Fruit fly (Drosophila melanogaster) whole organism, prepupa: ENCODE measurements around the gene CG14853.

Experiments used
- Blimp-1 ChIP-seq: fragments of 200-800 bp; sonication (Bioruptor generic); optimal IDR thresholded peaks from 3 replicates; lab custom pipeline; 2017; ENCODE audit warnings: missing biosample characterization, missing genetic modification characterization, mild to moderate bottlenecking, moderate library complexity, missing genetic modification reagents
- CG10631 ChIP-seq: fragments of 200-800 bp; sonication (Bioruptor generic); optimal IDR thresholded peaks from 2 replicates; lab custom pipeline; 2016; ENCODE audit warnings: missing biosample characterization, missing genetic modification characterization
- CG10669 ChIP-seq: fragments of 200-800 bp; sonication (Bioruptor generic); optimal IDR thresholded peaks from 3 replicates; lab custom pipeline; 2018; ENCODE audit warnings: missing biosample characterization, mild to moderate bottlenecking, missing genetic modification characterization, moderate library complexity
- CG11294 ChIP-seq: fragments of 200-800 bp; sonication (Bioruptor generic); IDR thresholded peaks from 2 replicates; pipeline ENCODE4 v1.3.6; 2022; ENCODE audit warnings: missing biosample characterization, missing genetic modification characterization
- CG11762 ChIP-seq: fragments of 200-800 bp; sonication (Bioruptor generic); optimal IDR thresholded peaks from 3 replicates; lab custom pipeline; 2016; ENCODE audit warnings: missing biosample characterization, missing genetic modification characterization; ENCODE audit not compliant: insufficient read depth
- CG11902 ChIP-seq: fragments of 200-800 bp; sonication (Bioruptor generic); optimal IDR thresholded peaks from 3 replicates; lab custom pipeline; 2016; ENCODE audit warnings: missing biosample characterization, missing genetic modification characterization
- CG15336 ChIP-seq: fragments of 200-800 bp; sonication (Bioruptor generic); IDR thresholded peaks from 2 replicates; pipeline ENCODE4 v1.3.6; 2022; ENCODE audit warnings: missing biosample characterization, missing genetic modification characterization
- CG31627 ChIP-seq: fragments of 200-800 bp; sonication (Bioruptor generic); optimal IDR thresholded peaks from 3 replicates; lab custom pipeline; 2016; ENCODE audit warnings: missing biosample characterization, missing genetic modification characterization
- CG32006 ChIP-seq: fragments of 200-800 bp; sonication (Bioruptor generic); optimal IDR thresholded peaks from 3 replicates; lab custom pipeline; 2017; ENCODE audit warnings: missing biosample characterization, mild to moderate bottlenecking, missing genetic modification characterization
- CG34406 ChIP-seq: fragments of 200-800 bp; sonication (Bioruptor generic); optimal IDR thresholded peaks from 3 replicates; lab custom pipeline; 2016; ENCODE audit warnings: missing biosample characterization, missing genetic modification characterization
- CG3919 ChIP-seq: fragments of 200-800 bp; sonication (Bioruptor generic); optimal IDR thresholded peaks from 3 replicates; lab custom pipeline; 2016; ENCODE audit warnings: missing biosample characterization, missing genetic modification characterization
- CG4318 ChIP-seq: fragments of 200-800 bp; sonication (Bioruptor generic); optimal IDR thresholded peaks from 3 replicates; lab custom pipeline; 2017; ENCODE audit warnings: missing biosample characterization, mild to moderate bottlenecking, missing genetic modification characterization
- CG6276 ChIP-seq: fragments of 200-800 bp; sonication (Bioruptor generic); optimal IDR thresholded peaks from 2 replicates; lab custom pipeline; 2017; ENCODE audit warnings: missing biosample characterization, mild to moderate bottlenecking, missing genetic modification characterization
- CG6808 ChIP-seq: fragments of 200-800 bp; sonication (Bioruptor generic); optimal IDR thresholded peaks from 3 replicates; lab custom pipeline; 2017; ENCODE audit warnings: missing biosample characterization, missing genetic modification characterization, mild to moderate bottlenecking, moderate library complexity, missing genetic modification reagents
- CG6854 ChIP-seq: fragments of 200-800 bp; sonication (Bioruptor generic); optimal IDR thresholded peaks from 2 replicates; lab custom pipeline; 2017; ENCODE audit warnings: missing biosample characterization, mild to moderate bottlenecking, missing genetic modification characterization
- CG7368 ChIP-seq: fragments of 200-800 bp; sonication (Bioruptor generic); optimal IDR thresholded peaks from 3 replicates; lab custom pipeline; 2016; ENCODE audit warnings: missing biosample characterization, missing genetic modification characterization
- CG8119 ChIP-seq: fragments of 200-800 bp; sonication (Bioruptor generic); IDR thresholded peaks from 3 replicates; pipeline ENCODE4 v1.3.6; 2022; ENCODE audit warnings: missing biosample characterization, missing genetic modification characterization
- CG8319 ChIP-seq: fragments of 200-800 bp; sonication (Bioruptor generic); optimal IDR thresholded peaks from 3 replicates; lab custom pipeline; 2016; ENCODE audit warnings: missing biosample characterization, missing genetic modification characterization
- CG8632 ChIP-seq: fragments of 200-800 bp; sonication (Bioruptor generic); optimal IDR thresholded peaks from 3 replicates; lab custom pipeline; 2016; ENCODE audit warnings: missing biosample characterization, missing genetic modification characterization
- Eip75B ChIP-seq: fragments of 200-800 bp; sonication (Bioruptor generic); optimal IDR thresholded peaks from 3 replicates; lab custom pipeline; 2016; ENCODE audit warnings: missing biosample characterization, missing genetic modification characterization
- Eip78C ChIP-seq: fragments of 200-800 bp; sonication (Bioruptor generic); peaks from one replicate; lab custom pipeline; 2016; ENCODE audit warnings: missing biosample characterization, missing genetic modification characterization
- Eip93F ChIP-seq: fragments of 200-800 bp; sonication (Bioruptor generic); optimal IDR thresholded peaks from 2 replicates; lab custom pipeline; 2016; ENCODE audit warnings: missing biosample characterization, mild to moderate bottlenecking, missing genetic modification characterization
- Ets21C ChIP-seq: fragments of 200-800 bp; sonication (Bioruptor generic); optimal IDR thresholded peaks from 3 replicates; lab custom pipeline; 2016; ENCODE audit warnings: missing biosample characterization, missing genetic modification characterization
- Ets96B ChIP-seq: fragments of 200-800 bp; optimal IDR thresholded peaks from 2 replicates; lab custom pipeline; 2019; ENCODE audit warnings: missing biosample characterization, mild to moderate bottlenecking, missing genetic modification characterization, moderate library complexity
- Gug ChIP-seq: fragments of 200-800 bp; sonication (Bioruptor generic); IDR thresholded peaks from 2 replicates; pipeline ENCODE4 v1.3.6; 2022; ENCODE audit warnings: missing biosample characterization, missing genetic modification characterization
- Hr39 ChIP-seq: fragments of 200-800 bp; sonication (Bioruptor generic); optimal IDR thresholded peaks from 2 replicates; lab custom pipeline; 2016; ENCODE audit warnings: missing biosample characterization, missing genetic modification characterization
- Lpt ChIP-seq: fragments of 200-800 bp; sonication (Bioruptor generic); optimal IDR thresholded peaks from 3 replicates; lab custom pipeline; 2016; ENCODE audit warnings: missing biosample characterization, missing genetic modification characterization
- Met ChIP-seq: fragments of 200-800 bp; sonication (Bioruptor generic); optimal IDR thresholded peaks from 3 replicates; lab custom pipeline; 2016; ENCODE audit warnings: missing biosample characterization, missing genetic modification characterization
- OdsH ChIP-seq: fragments of 200-800 bp; sonication (Bioruptor generic); optimal IDR thresholded peaks from 3 replicates; lab custom pipeline; 2016; ENCODE audit warnings: missing biosample characterization, missing genetic modification characterization
- Sox102F ChIP-seq: fragments of 200-800 bp; sonication (Bioruptor generic); optimal IDR thresholded peaks from 2 replicates; lab custom pipeline; 2016; ENCODE audit warnings: missing biosample characterization, mild to moderate bottlenecking, missing genetic modification characterization
- Sox14 ChIP-seq: fragments of 200-800 bp; sonication (Bioruptor generic); optimal IDR thresholded peaks from 3 replicates; lab custom pipeline; 2016; ENCODE audit warnings: missing biosample characterization, missing genetic modification characterization
- Sox15 ChIP-seq: fragments of 200-800 bp; sonication (Bioruptor generic); optimal IDR thresholded peaks from 3 replicates; lab custom pipeline; 2016; ENCODE audit warnings: missing biosample characterization, missing genetic modification characterization
- achi ChIP-seq: fragments of 200-800 bp; sonication (Bioruptor generic); optimal IDR thresholded peaks from 3 replicates; lab custom pipeline; 2016; ENCODE audit warnings: missing biosample characterization, missing genetic modification characterization
- acj6 ChIP-seq: fragments of 200-800 bp; sonication (Bioruptor generic); optimal IDR thresholded peaks from 3 replicates; lab custom pipeline; 2016; ENCODE audit warnings: missing biosample characterization, missing genetic modification characterization
- cyc ChIP-seq: fragments of 200-800 bp; sonication (Bioruptor generic); optimal IDR thresholded peaks from 3 replicates; lab custom pipeline; 2016; ENCODE audit warnings: missing biosample characterization, missing genetic modification characterization
- dac ChIP-seq: fragments of 200-800 bp; sonication (Bioruptor generic); optimal IDR thresholded peaks from 2 replicates; lab custom pipeline; 2017; ENCODE audit warnings: missing biosample characterization, mild to moderate bottlenecking, missing genetic modification characterization
- dsx ChIP-seq: fragments of 200-800 bp; optimal IDR thresholded peaks from 3 replicates; lab custom pipeline; 2019; ENCODE audit warnings: missing biosample characterization, mild to moderate bottlenecking, missing genetic modification characterization, moderate library complexity; ENCODE audit not compliant: poor library complexity, severe bottlenecking
- esn ChIP-seq: fragments of 200-800 bp; sonication (Bioruptor generic); optimal IDR thresholded peaks from 2 replicates; lab custom pipeline; 2016; ENCODE audit warnings: missing biosample characterization, mild to moderate bottlenecking, missing genetic modification characterization, moderate library complexity
- fd59A ChIP-seq: fragments of 200-800 bp; sonication (Bioruptor generic); optimal IDR thresholded peaks from 2 replicates; lab custom pipeline; 2017; ENCODE audit warnings: missing biosample characterization, mild to moderate bottlenecking, missing genetic modification characterization, missing genetic modification reagents
- fd85E ChIP-seq: fragments of 200-800 bp; sonication (Bioruptor generic); optimal IDR thresholded peaks from 3 replicates; lab custom pipeline; 2016; ENCODE audit warnings: missing biosample characterization, missing genetic modification characterization
- net ChIP-seq: fragments of 200-800 bp; sonication (Bioruptor generic); optimal IDR thresholded peaks from 3 replicates; lab custom pipeline; 2016; ENCODE audit warnings: missing biosample characterization, missing genetic modification characterization
- spab ChIP-seq: fragments of 200-800 bp; sonication (Bioruptor generic); optimal IDR thresholded peaks from 2 replicates; lab custom pipeline; 2017; ENCODE audit warnings: missing biosample characterization, mild to moderate bottlenecking, missing genetic modification characterization, missing genetic modification reagents
- ss ChIP-seq, 2 experiments: fragments of 200-800 bp; sonication (Bioruptor generic); optimal IDR thresholded peaks; 2 replicates in 1 of 2; 3 replicates in 1 of 2; lab custom pipeline; 2017 to 2018; ENCODE audit warnings: mild to moderate bottlenecking in 2 of 2, missing biosample characterization in 2 of 2, missing genetic modification characterization in 2 of 2, moderate library complexity in 1 of 2
- svp ChIP-seq: fragments of 200-800 bp; sonication (Bioruptor generic); peaks from one replicate; lab custom pipeline; 2016; ENCODE audit warnings: missing biosample characterization, missing genetic modification characterization
- topi ChIP-seq: fragments of 200-800 bp; sonication (Bioruptor generic); optimal IDR thresholded peaks from 3 replicates; lab custom pipeline; 2016; ENCODE audit warnings: missing biosample characterization, missing genetic modification characterization
- vri ChIP-seq: fragments of 200-800 bp; sonication (Bioruptor generic); optimal IDR thresholded peaks from 3 replicates; lab custom pipeline; 2016; ENCODE audit warnings: missing biosample characterization, mild to moderate bottlenecking, missing genetic modification characterization

The CG14853 gene

DNA sequence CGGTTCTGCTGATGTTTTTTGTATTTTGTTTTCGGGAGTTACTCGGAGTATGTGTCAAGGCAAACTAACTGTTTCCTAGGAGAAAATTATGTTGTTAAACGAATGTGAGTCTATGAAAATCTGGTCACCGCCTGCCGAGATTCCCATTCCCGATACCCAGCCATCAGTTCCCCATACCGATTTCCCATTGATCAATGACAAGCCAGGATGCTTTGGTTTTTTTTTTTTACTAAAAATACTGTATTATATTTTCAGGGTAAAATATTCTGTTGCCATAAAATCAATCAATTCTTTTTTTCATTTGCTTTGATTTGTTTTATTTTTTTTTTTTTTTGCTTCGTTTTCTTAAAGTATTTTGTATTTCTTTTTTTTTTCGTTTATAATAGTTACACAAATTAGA is 33.0 kb downstream of the CG14853 start, which contains the start of gene CG7886:
Gene CG7886 (minus strand): TSS at position 101 of the 400 bp plus-strand sequence.
- TF ChIP-seq OdsH (GFP tag; lab: Kevin White, UChicago) (no peak), fd85E (no peak), CG15336 (GFP tag; lab: Robert Waterston, UW) (no peak), CG7368 (GFP tag; lab: Kevin White, UChicago) (no peak), Ets96B (tag; lab: Kevin White, UChicago) (no peak), CG31627 (no peak), ss (GFP tag; optimal IDR thresholded peaks at IDR 0.05; lab: Kevin White, UChicago) (no peak), CG11294 (GFP tag; lab: Robert Waterston, UW) (no peak), topi (GFP tag; lab: Kevin White, UChicago) (no peak), Eip78C (GFP tag; lab: Kevin White, UChicago) (no peak), Sox14 (GFP tag; lab: Kevin White, UChicago) (no peak)

dm6 chr3R:14649307-14650239 is 40.1 kb downstream of the CG14853 start:
- peak; percentile 74 for TF ChIP-seq cyc (GFP tag; lab: Kevin White, UChicago)
- TF ChIP-seq svp (GFP tag; lab: Kevin White, UChicago) = peak; percentile 90
- TF ChIP-seq Lpt (GFP tag; lab: Kevin White, UChicago) = peak; percentile 72
- peak; percentile 69 for TF ChIP-seq CG3919 (GFP tag; lab: Kevin White, UChicago)
- TF ChIP-seq Blimp-1 (GFP tag; lab: Kevin White, UChicago) = peak; percentile 55
- peak; percentile 70 for TF ChIP-seq Sox15 (GFP tag; lab: Kevin White, UChicago)
- peak; percentile 84 for TF ChIP-seq Sox102F (GFP tag; lab: Kevin White, UChicago)
- TF ChIP-seq CG8119 = peak; percentile 87
- TF ChIP-seq CG6808 (GFP tag; lab: Kevin White, UChicago) = peak; percentile 25
- peak; percentile 50 for TF ChIP-seq CG7368 (GFP tag; lab: Kevin White, UChicago)
- peak; percentile 67 for TF ChIP-seq Eip93F (GFP tag; lab: Kevin White, UChicago)
- TF ChIP-seq CG10631 (GFP tag; lab: Kevin White, UChicago) = peak; percentile 75
- peak; percentile 70 for TF ChIP-seq Ets96B (tag; lab: Kevin White, UChicago)
- TF ChIP-seq net = peak; percentile 75
- peak; percentile 55 for TF ChIP-seq CG8319 (GFP tag; lab: Kevin White, UChicago)
- TF ChIP-seq topi (GFP tag; lab: Kevin White, UChicago) = peak; percentile 87
- peak; percentile 73 for TF ChIP-seq CG6854
- peak; percentile 85 for TF ChIP-seq CG6276 (GFP tag; lab: Kevin White, UChicago)
- peak; percentile 61 for TF ChIP-seq spab (GFP tag; lab: Kevin White, UChicago)
- peak; percentile 81 for TF ChIP-seq CG8632
- TF ChIP-seq Eip75B (GFP tag; lab: Kevin White, UChicago) = peak; percentile 77
- TF ChIP-seq Gug = peak; percentile 76
- TF ChIP-seq achi = peak; percentile 81
- TF ChIP-seq fd59A (GFP tag; lab: Kevin White, UChicago) = peak; percentile 55
- TF ChIP-seq CG34406 (GFP tag; lab: Kevin White, UChicago) = peak; percentile 83
- TF ChIP-seq Hr39 (GFP tag; lab: Kevin White, UChicago) = peak; percentile 81
- TF ChIP-seq Sox14 (GFP tag; lab: Kevin White, UChicago) = peak; percentile 85
- TF ChIP-seq CG32006 (GFP tag; lab: Kevin White, UChicago) = peak; percentile 94
- TF ChIP-seq dsx = peak; percentile 64
- peak; percentile 78 for TF ChIP-seq Ets21C (GFP tag; lab: Kevin White, UChicago)
- no peak for TF ChIP-seq CG4318 (GFP tag; lab: Kevin White, UChicago)
- TF ChIP-seq dac = peak; percentile 75
- peak; percentile 92 for TF ChIP-seq Met
- peak; percentile 90 for TF ChIP-seq vri (GFP tag; lab: Kevin White, UChicago)
- peak; percentile 71 for TF ChIP-seq CG10669 (GFP tag; lab: Kevin White, UChicago)
- TF ChIP-seq CG15336 (GFP tag; lab: Robert Waterston, UW) = peak; percentile 86
- TF ChIP-seq OdsH (GFP tag; lab: Kevin White, UChicago) = peak; percentile 86
- peak; percentile 45 for TF ChIP-seq fd85E
- peak; percentile 77 for TF ChIP-seq acj6 (GFP tag; lab: Kevin White, UChicago)
- peak; percentile 49 for TF ChIP-seq CG11762
- peak; percentile 32 for TF ChIP-seq CG11902
- peak; percentile 73 for TF ChIP-seq CG11294 (GFP tag; lab: Robert Waterston, UW)
- TF ChIP-seq esn (GFP tag; lab: Kevin White, UChicago) = peak; percentile 91
